Fruit fly (Drosophila melanogaster): ENCODE measurements around the gene CG15891.

DNA sequence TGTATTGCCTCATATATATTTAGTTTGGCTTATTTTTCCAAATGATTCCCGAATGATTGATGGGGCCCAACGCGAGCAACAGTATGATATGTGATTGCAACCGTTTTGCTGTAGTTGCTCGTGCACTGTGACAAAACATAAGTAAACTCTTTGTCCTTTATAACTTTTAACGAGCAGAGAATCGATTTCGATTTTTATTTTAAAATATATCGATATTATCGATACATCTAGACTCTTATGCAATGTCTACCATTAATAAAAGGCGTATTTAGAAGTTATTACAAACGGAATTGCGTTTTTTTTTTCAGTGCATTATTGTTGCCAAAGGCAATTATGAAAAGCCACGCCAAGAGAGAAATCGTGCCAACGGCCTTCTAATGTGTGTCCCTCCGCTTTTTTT, 20.4 kb upstream of the CG15891 start:
- TF ChIP-seq psq (optimal IDR thresholded peaks at IDR 0.05): no peak
- no peak for TF ChIP-seq usp (GFP tag; optimal IDR thresholded peaks at IDR 0.05)
- no peak for TF ChIP-seq EcR (GFP tag; optimal IDR thresholded peaks at IDR 0.05)
- TF ChIP-seq pan (optimal IDR thresholded peaks at IDR 0.05): no peak
- TF ChIP-seq CG8478 (optimal IDR thresholded peaks at IDR 0.05): no peak
- TF ChIP-seq Dll (optimal IDR thresholded peaks at IDR 0.05): no peak
